Worm (Caenorhabditis elegans) whole organism, midembryonic: ENCODE data around the gene W09B6.4.

Experiments
- T22C8.4 ChIP-seq: fragments of 200-800 bp; sonication (Bioruptor generic); IDR thresholded peaks from 2 replicates; pipeline ENCODE4 v1.3.6; 2022; ENCODE audit warnings: missing genetic modification characterization, missing compliant biosample characterization
- cog-1 ChIP-seq: sonication (generic microtip); optimal IDR thresholded peaks from 2 replicates; lab custom pipeline; 2016; ENCODE audit warnings: missing genetic modification characterization, missing compliant biosample characterization
- flt-1 ChIP-seq: fragments of 200-800 bp; sonication (Bioruptor generic); IDR thresholded peaks from 2 replicates; pipeline ENCODE4 v1.3.6; 2022; ENCODE audit warnings: missing genetic modification characterization, missing compliant biosample characterization
- klf-2 ChIP-seq: fragments of 200-800 bp; sonication (Bioruptor generic); conservative IDR thresholded peaks from 2 replicates; pipeline ENCODE4 v1.3.6; 2022; ENCODE audit warnings: missing genetic modification reagents, missing genetic modification characterization, missing compliant biosample characterization
- med-1 ChIP-seq: sonication (generic microtip); optimal IDR thresholded peaks from 2 replicates; lab custom pipeline; 2017; ENCODE audit warnings: missing genetic modification characterization, mild to moderate bottlenecking, missing compliant biosample characterization, antibody characterized with exemption, missing genetic modification reagents; ENCODE audit not compliant: insufficient read depth
- ref-1 ChIP-seq: fragments of 200-800 bp; sonication (Bioruptor generic); conservative IDR thresholded peaks from 2 replicates; pipeline ENCODE4 v1.3.6; 2022; ENCODE audit warnings: missing genetic modification reagents, missing genetic modification characterization, missing compliant biosample characterization
- tab-1 ChIP-seq: fragments of 200-800 bp; sonication (Bioruptor generic); IDR thresholded peaks from 2 replicates; pipeline ENCODE4 v1.3.6; 2022; ENCODE audit warnings: missing genetic modification characterization, missing compliant biosample characterization
- ztf-23 ChIP-seq: fragments of 200-800 bp; sonication (Bioruptor generic); IDR thresholded peaks from 2 replicates; pipeline ENCODE4 v1.3.6; 2022; ENCODE audit warnings: missing genetic modification reagents, missing genetic modification characterization, missing compliant biosample characterization
- ztf-29 ChIP-seq: fragments of 200-800 bp; sonication (Bioruptor generic); IDR thresholded peaks from 2 replicates; pipeline ENCODE4 v1.3.6; 2022; ENCODE audit warnings: missing genetic modification reagents, missing genetic modification characterization, missing compliant biosample characterization

The W09B6.4 gene

ce11 chrII:1140689-1141088 lies at the start of gene W09B6.4:
W09B6.4 (minus strand) TSS chrII:1140839.
- no peak for TF ChIP-seq klf-2
- no peak for TF ChIP-seq ztf-23
- no peak for TF ChIP-seq ztf-29 (GFP tag; lab: Robert Waterston, UW)
- TF ChIP-seq med-1 (GFP tag; lab: Kevin White, UChicago): no peak
- no peak for TF ChIP-seq tab-1 (GFP tag; lab: Robert Waterston, UW)
- TF ChIP-seq cog-1: no peak
- no peak for TF ChIP-seq ref-1 (GFP tag; lab: Robert Waterston, UW)
- TF ChIP-seq T22C8.4: no peak
- no peak for TF ChIP-seq flt-1 (GFP tag; lab: Robert Waterston, UW)

- TF ChIP-seq ztf-23 (no peak), flt-1 (GFP tag; lab: Robert Waterston, UW) (no peak), ztf-29 (GFP tag; lab: Robert Waterston, UW) (no peak), tab-1 (GFP tag; lab: Robert Waterston, UW) (no peak), cog-1 (no peak), T22C8.4 (no peak), med-1 (GFP tag; lab: Kevin White, UChicago) (no peak), ref-1 (GFP tag; lab: Robert Waterston, UW) (no peak), klf-2 (no peak)
These were observed 49.0 kb upstream of the W09B6.4 start for ce11 chrII:1189652-1190051.

- TF ChIP-seq ztf-23 (no peak), T22C8.4 (no peak), med-1 (GFP tag; lab: Kevin White, UChicago) (no peak), tab-1 (GFP tag; lab: Robert Waterston, UW) (no peak), cog-1 (no peak), flt-1 (GFP tag; lab: Robert Waterston, UW) (no peak), klf-2 (no peak), ref-1 (GFP tag; lab: Robert Waterston, UW) (no peak), ztf-29 (GFP tag; lab: Robert Waterston, UW) (no peak)
These were observed 47.5 kb upstream of the W09B6.4 start for ce11 chrII:1188137-1188536.

- TF ChIP-seq med-1 (GFP tag; lab: Kevin White, UChicago) (no peak), tab-1 (GFP tag; lab: Robert Waterston, UW) (no peak), T22C8.4 (no peak), ztf-23 (no peak), ref-1 (GFP tag; lab: Robert Waterston, UW) (no peak), klf-2 (no peak), cog-1 (no peak), ztf-29 (GFP tag; lab: Robert Waterston, UW) (no peak), flt-1 (GFP tag; lab: Robert Waterston, UW) (no peak)
These were observed 38.6 kb upstream of the W09B6.4 start, which contains the start of gene nas-27 for ce11 chrII:1179223-1179622. nas-27 (minus strand) TSS chrII:1179323.

- no peak for TF ChIP-seq T22C8.4
- no peak for TF ChIP-seq med-1 (GFP tag; lab: Kevin White, UChicago)
- TF ChIP-seq klf-2: no peak
- TF ChIP-seq flt-1 (GFP tag; lab: Robert Waterston, UW): no peak
- TF ChIP-seq ref-1 (GFP tag; lab: Robert Waterston, UW): no peak
- TF ChIP-seq cog-1: no peak
- no peak for TF ChIP-seq tab-1 (GFP tag; lab: Robert Waterston, UW)
- no peak for TF ChIP-seq ztf-23
- TF ChIP-seq ztf-29 (GFP tag; lab: Robert Waterston, UW): no peak
These were observed 31.5 kb upstream of the W09B6.4 start, which contains the start of gene dlhd-1 for ce11 chrII:1172080-1172575. dlhd-1 (minus strand) TSS chrII:1172130.

ce11 chrII:1170842-1171241 lies 30.2 kb upstream of the W09B6.4 start:
- no peak for TF ChIP-seq tab-1 (GFP tag; lab: Robert Waterston, UW)
- no peak for TF ChIP-seq ztf-23
- no peak for TF ChIP-seq klf-2
- TF ChIP-seq cog-1: no peak
- no peak for TF ChIP-seq T22C8.4

- TF ChIP-seq klf-2 (no peak), med-1 (GFP tag; lab: Kevin White, UChicago) (no peak), ref-1 (GFP tag; lab: Robert Waterston, UW) (no peak), flt-1 (GFP tag; lab: Robert Waterston, UW) (no peak), ztf-29 (GFP tag; lab: Robert Waterston, UW) (no peak), T22C8.4 (no peak), ztf-23 (no peak), tab-1 (GFP tag; lab: Robert Waterston, UW) (no peak), cog-1 (no peak)
These were observed 22.6 kb upstream of the W09B6.4 start, which contains the start of gene T23F4.2 for ce11 chrII:1163275-1163674. T23F4.2 (plus strand) TSS chrII:1163575.

ce11 chrII:1159718-1160117 lies 19.1 kb upstream of the W09B6.4 start:
- TF ChIP-seq T22C8.4: no peak
- TF ChIP-seq ztf-29 (GFP tag; lab: Robert Waterston, UW): no peak
- no peak for TF ChIP-seq tab-1 (GFP tag; lab: Robert Waterston, UW)

ce11 chrII:1157135-1157534 lies 16.5 kb upstream of the W09B6.4 start:
- TF ChIP-seq med-1 (GFP tag; lab: Kevin White, UChicago): no peak
- TF ChIP-seq flt-1 (GFP tag; lab: Robert Waterston, UW): no peak
- no peak for TF ChIP-seq tab-1 (GFP tag; lab: Robert Waterston, UW)
- TF ChIP-seq cog-1: no peak
- TF ChIP-seq ref-1 (GFP tag; lab: Robert Waterston, UW): no peak
- TF ChIP-seq ztf-29 (GFP tag; lab: Robert Waterston, UW): no peak
- TF ChIP-seq klf-2: no peak
- TF ChIP-seq T22C8.4: no peak
- TF ChIP-seq ztf-23: no peak

ce11 chrII:1153299-1153698 lies 12.7 kb upstream of the W09B6.4 start:
- TF ChIP-seq ref-1 (GFP tag; lab: Robert Waterston, UW): no peak; the same call in 1 of the 2 replicates
- TF ChIP-seq ztf-29 (GFP tag; lab: Robert Waterston, UW): no peak
- no peak for TF ChIP-seq ztf-23
- TF ChIP-seq cog-1: no peak
